Worm (Caenorhabditis elegans): ENCODE results near the gene mps-4.

DNA sequence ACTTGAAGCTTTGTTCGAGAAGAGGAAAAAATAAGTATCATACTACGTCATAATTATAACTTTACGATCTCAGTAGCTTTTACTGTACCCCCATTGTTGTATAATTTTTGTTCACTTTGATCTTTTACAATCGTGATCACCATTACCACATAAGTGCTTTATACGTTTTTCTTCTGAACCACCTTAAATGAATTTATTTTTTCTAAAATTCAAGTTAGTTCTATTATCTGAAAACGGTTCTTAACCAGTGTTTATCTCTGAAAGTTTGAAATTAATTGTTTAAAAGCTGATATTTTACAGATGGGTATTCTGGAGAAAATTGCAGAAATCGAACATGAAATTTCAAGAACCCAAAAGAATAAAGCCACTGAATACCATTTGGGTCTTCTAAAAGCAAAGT lies 26.0 kb downstream of the mps-4 start, which contains the start of gene C02F5.3:
- TF ChIP-seq ama-1 (optimal IDR thresholded peaks at IDR 0.05), result no peak
- no peak for TF ChIP-seq flt-1 (GFP tag; IDR thresholded peaks at IDR 0.05)
- no peak for TF ChIP-seq ceh-36 (tag; optimal IDR thresholded peaks at IDR 0.05)
